Worm (Caenorhabditis elegans) whole organism, L4 larva: ENCODE results near the gene col-124.

Source experiments
- D1046.2 ChIP-seq: fragments of 200-800 bp; sonication (Bioruptor generic); IDR thresholded peaks from 2 replicates; pipeline ENCODE4 v1.3.6; 2022; ENCODE audit warnings: missing genetic modification characterization, missing compliant biosample characterization
- F44E2.7 ChIP-seq: fragments of 200-800 bp; sonication (Bioruptor generic); IDR thresholded peaks from 2 replicates; pipeline ENCODE4 v2.1.2; 2022; ENCODE audit warnings: missing genetic modification characterization, missing compliant biosample characterization
- R02D3.7 ChIP-seq: fragments of 150-350 bp; sonication (generic microtip); optimal IDR thresholded peaks from 3 replicates; lab custom pipeline; 2014; ENCODE audit warnings: missing biosample characterization, missing genetic modification characterization
- Y105C5A.15 ChIP-seq: fragments of 200-800 bp; sonication (Bioruptor generic); IDR thresholded peaks from 2 replicates; pipeline ENCODE4 v1.3.6; 2022; ENCODE audit warnings: missing genetic modification characterization, missing compliant biosample characterization
- ZK546.5 ChIP-seq, 2 experiments: sonication (generic microtip); optimal IDR thresholded peaks; 2 replicates each; lab custom pipeline; 2017; ENCODE audit warnings: missing biosample characterization in 2 of 2, missing genetic modification characterization in 2 of 2
- aha-1 ChIP-seq: fragments of 150-350 bp; peaks from one replicate; lab custom pipeline; 2014; ENCODE audit warnings: missing biosample characterization, missing genetic modification characterization
- attf-4 ChIP-seq: sonication (generic microtip); optimal IDR thresholded peaks from 3 replicates; lab custom pipeline; 2017; ENCODE audit warnings: missing biosample characterization, missing genetic modification characterization
- ceh-20 ChIP-seq: fragments of 200-800 bp; sonication (Bioruptor generic); IDR thresholded peaks from 2 replicates; pipeline ENCODE4 v1.3.6; 2022; ENCODE audit warnings: missing genetic modification reagents, missing genetic modification characterization, missing compliant biosample characterization
- ceh-28 ChIP-seq: fragments of 150-350 bp; optimal IDR thresholded peaks from 2 replicates; lab custom pipeline; 2014; ENCODE audit warnings: missing biosample characterization, missing genetic modification reagents, missing genetic modification characterization
- ceh-32 ChIP-seq: sonication (generic microtip); optimal IDR thresholded peaks from 2 replicates; lab custom pipeline; 2016; ENCODE audit warnings: mild to moderate bottlenecking, missing genetic modification characterization, missing compliant biosample characterization; ENCODE audit not compliant: poor library complexity
- ctbp-1 ChIP-seq: fragments of 200-800 bp; sonication (Bioruptor generic); IDR thresholded peaks from 2 replicates; pipeline ENCODE4 v1.3.6; 2022; ENCODE audit warnings: missing genetic modification reagents, missing genetic modification characterization, missing compliant biosample characterization
- daf-12 ChIP-seq: fragments of 150-350 bp; optimal IDR thresholded peaks from 2 replicates; lab custom pipeline; 2014; ENCODE audit warnings: missing biosample characterization, missing genetic modification reagents, missing genetic modification characterization
- daf-19 ChIP-seq: fragments of 200-800 bp; sonication (Bioruptor generic); conservative IDR thresholded peaks from 2 replicates; pipeline ENCODE4 v1.3.6; 2022; ENCODE audit warnings: missing genetic modification characterization, missing compliant biosample characterization
- daf-8 ChIP-seq: fragments of 200-800 bp; sonication (Bioruptor generic); IDR thresholded peaks from 2 replicates; pipeline ENCODE4 v1.3.6; 2022; ENCODE audit warnings: missing genetic modification characterization, missing compliant biosample characterization
- dmd-8 ChIP-seq: fragments of 200-800 bp; sonication (Bioruptor generic); IDR thresholded peaks from 2 replicates; pipeline ENCODE4 v1.3.6; 2022; ENCODE audit warnings: missing genetic modification characterization, missing compliant biosample characterization
- egl-43 ChIP-seq: fragments of 200-800 bp; sonication (Bioruptor generic); IDR thresholded peaks from 2 replicates; pipeline ENCODE4 v1.3.6; 2022; ENCODE audit warnings: missing genetic modification reagents, missing genetic modification characterization, missing compliant biosample characterization
- fos-1 ChIP-seq: fragments of 150-350 bp; optimal IDR thresholded peaks from 2 replicates; lab custom pipeline; 2014; ENCODE audit warnings: missing biosample characterization, missing genetic modification characterization
- gei-8 ChIP-seq: fragments of 200-800 bp; sonication (Bioruptor generic); optimal IDR thresholded peaks from 2 replicates; lab custom pipeline; 2018; ENCODE audit warnings: mild to moderate bottlenecking, missing genetic modification characterization, missing compliant biosample characterization
- hmg-1.1 ChIP-seq: fragments of 200-800 bp; sonication (Bioruptor generic); IDR thresholded peaks from 2 replicates; pipeline ENCODE4 v1.3.6; 2022; ENCODE audit warnings: missing genetic modification reagents, missing genetic modification characterization, missing compliant biosample characterization
- lim-7 ChIP-seq: fragments of 200-800 bp; sonication (Bioruptor generic); IDR thresholded peaks from 2 replicates; pipeline ENCODE4 v1.3.6; 2022; ENCODE audit warnings: missing genetic modification characterization, missing compliant biosample characterization
- lin-13 ChIP-seq: fragments of 150-350 bp; optimal IDR thresholded peaks from 2 replicates; lab custom pipeline; 2014; ENCODE audit warnings: missing biosample characterization, missing genetic modification reagents, missing genetic modification characterization
- lin-15B ChIP-seq: fragments of 150-350 bp; sonication (generic microtip); optimal IDR thresholded peaks from 3 replicates; lab custom pipeline; 2014; ENCODE audit warnings: missing biosample characterization, missing genetic modification characterization
- lin-29 ChIP-seq: fragments of 200-800 bp; sonication (Bioruptor generic); IDR thresholded peaks from 2 replicates; pipeline ENCODE4 v1.3.6; 2022; ENCODE audit warnings: missing genetic modification reagents, missing genetic modification characterization, missing compliant biosample characterization
- lin-38 ChIP-seq: fragments of 200-800 bp; sonication (Bioruptor generic); IDR thresholded peaks from 2 replicates; pipeline ENCODE4 v1.3.6; 2022; ENCODE audit warnings: missing genetic modification reagents, missing genetic modification characterization, missing compliant biosample characterization
- lin-39 ChIP-seq: fragments of 150-350 bp; optimal IDR thresholded peaks from 2 replicates; lab custom pipeline; 2014; ENCODE audit warnings: missing biosample characterization, missing genetic modification reagents, missing genetic modification characterization
- lsy-2 ChIP-seq, 2 experiments: fragments of 150-350 bp in 1 of 2; sonication (generic microtip) in 1 of 2; optimal IDR thresholded peaks; 2 replicates each; lab custom pipeline; 2014 to 2017; ENCODE audit warnings: missing biosample characterization in 2 of 2, missing genetic modification characterization in 2 of 2
- madf-5 ChIP-seq, 2 experiments: fragments of 200-800 bp; sonication (Bioruptor generic); IDR thresholded peaks; 2 replicates each; pipeline ENCODE4 v1.3.6; 2022; ENCODE audit warnings: missing compliant biosample characterization in 2 of 2, missing genetic modification characterization in 2 of 2
- mdl-1 ChIP-seq, 2 experiments: fragments of 150-350 bp in 1 of 2; sonication (generic microtip) in 1 of 2; optimal IDR thresholded peaks; 2 replicates each; lab custom pipeline; 2014 to 2017; ENCODE audit warnings: missing biosample characterization in 2 of 2, missing genetic modification characterization in 2 of 2
- mdt-29 ChIP-seq: fragments of 200-800 bp; sonication (Bioruptor generic); IDR thresholded peaks from 2 replicates; pipeline ENCODE4 v1.3.6; 2022; ENCODE audit warnings: missing genetic modification reagents, missing genetic modification characterization, missing compliant biosample characterization
- mep-1 ChIP-seq: fragments of 150-350 bp; sonication (generic microtip); optimal IDR thresholded peaks from 3 replicates; lab custom pipeline; 2014; ENCODE audit warnings: missing biosample characterization, missing genetic modification characterization
- mes-2 ChIP-seq: sonication (generic microtip); optimal IDR thresholded peaks from 2 replicates; lab custom pipeline; 2016; ENCODE audit warnings: missing genotype, mild to moderate bottlenecking, missing genetic modification characterization, missing compliant biosample characterization; ENCODE audit not compliant: poor library complexity, severe bottlenecking
- mxl-2 ChIP-seq: fragments of 200-800 bp; sonication (Bioruptor generic); conservative IDR thresholded peaks from 2 replicates; pipeline ENCODE4 v1.3.6; 2022; ENCODE audit warnings: missing genetic modification reagents, missing genetic modification characterization, missing compliant biosample characterization
- nhr-25 ChIP-seq: sonication (generic microtip); optimal IDR thresholded peaks from 2 replicates; lab custom pipeline; 2017; ENCODE audit warnings: missing genetic modification characterization, mild to moderate bottlenecking, missing compliant biosample characterization, antibody characterized with exemption, moderate library complexity, borderline replicate concordance; ENCODE audit not compliant: insufficient read depth
- nhr-28 ChIP-seq: fragments of 150-350 bp; optimal IDR thresholded peaks from 2 replicates; lab custom pipeline; 2014; ENCODE audit warnings: missing biosample characterization, missing genetic modification characterization
- nhr-6 ChIP-seq: fragments of 150-350 bp; optimal IDR thresholded peaks from 2 replicates; lab custom pipeline; 2014; ENCODE audit warnings: missing biosample characterization, missing genetic modification characterization
- php-3 ChIP-seq: fragments of 200-800 bp; sonication (Bioruptor generic); IDR thresholded peaks from 2 replicates; pipeline ENCODE4 v1.3.6; 2022; ENCODE audit warnings: missing genetic modification reagents, missing genetic modification characterization, missing compliant biosample characterization
- rbr-2 ChIP-seq: sonication (generic microtip); optimal IDR thresholded peaks from 2 replicates; lab custom pipeline; 2016; ENCODE audit warnings: missing genotype, missing genetic modification characterization, missing compliant biosample characterization
- sdz-12 ChIP-seq: fragments of 200-800 bp; sonication (Bioruptor generic); optimal IDR thresholded peaks from 2 replicates; lab custom pipeline; 2018; ENCODE audit warnings: mild to moderate bottlenecking, missing genetic modification characterization, missing compliant biosample characterization
- snpc-4 ChIP-seq: fragments of 150-350 bp; optimal IDR thresholded peaks from 2 replicates; lab custom pipeline; 2014; ENCODE audit warnings: missing biosample characterization, missing genetic modification characterization
- spr-1 ChIP-seq: sonication (generic microtip); optimal IDR thresholded peaks from 2 replicates; lab custom pipeline; 2016; ENCODE audit warnings: mild to moderate bottlenecking, missing genetic modification characterization, missing compliant biosample characterization
- spr-3 ChIP-seq: fragments of 200-800 bp; sonication (Bioruptor generic); optimal IDR thresholded peaks from 2 replicates; lab custom pipeline; 2018; ENCODE audit warnings: mild to moderate bottlenecking, missing genetic modification characterization, missing compliant biosample characterization
- tag-97 ChIP-seq: fragments of 200-800 bp; sonication (Bioruptor generic); IDR thresholded peaks from 2 replicates; pipeline ENCODE4 v1.3.6; 2022; ENCODE audit warnings: missing genetic modification characterization, missing compliant biosample characterization
- tra-1 ChIP-seq: fragments of 200-800 bp; sonication (Bioruptor generic); IDR thresholded peaks from 2 replicates; pipeline ENCODE4 v1.3.6; 2022; ENCODE audit warnings: missing genetic modification reagents, missing genetic modification characterization, missing compliant biosample characterization
- zfp-2 ChIP-seq: sonication (generic microtip); optimal IDR thresholded peaks from 2 replicates; lab custom pipeline; 2016; ENCODE audit warnings: mild to moderate bottlenecking, missing genetic modification characterization, missing compliant biosample characterization
- zip-11 ChIP-seq: fragments of 200-800 bp; sonication (Bioruptor generic); IDR thresholded peaks from 2 replicates; pipeline ENCODE4 v1.3.6; 2022; ENCODE audit warnings: missing genetic modification characterization, missing compliant biosample characterization

The col-124 gene

DNA sequence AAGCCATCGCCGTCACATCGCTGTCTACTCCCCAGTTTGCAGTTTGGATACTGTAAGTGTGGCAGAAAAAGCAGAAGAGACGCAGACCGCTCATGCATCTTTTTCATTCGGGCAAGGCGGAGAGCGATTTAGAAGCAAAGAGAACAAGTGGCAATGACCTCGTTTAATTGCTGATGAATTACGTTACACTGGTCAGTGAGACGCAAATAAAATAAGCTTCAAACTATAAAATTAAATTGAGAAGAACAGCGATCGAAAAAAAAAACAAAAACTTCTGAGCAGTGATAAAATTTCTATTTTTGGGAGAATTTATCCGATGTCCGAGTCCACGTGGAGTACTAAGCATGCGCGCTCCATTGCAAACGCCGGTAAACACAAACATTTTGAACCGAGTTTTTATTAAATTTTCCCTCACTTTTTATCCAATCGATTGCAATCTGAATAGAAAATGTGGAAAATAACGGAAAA lies 5.9 kb downstream of the col-124 start, which contains the start of gene C24F3.2 (continued):
- TF ChIP-seq rbr-2 (tag; lab: Kevin White, UChicago) (peak; percentile 52), daf-19 (no peak), R02D3.7 (tag; lab: Kevin White, UChicago) (no peak), spr-3 (GFP tag; lab: Kevin White, UChicago) (no peak), mes-2 (tag; lab: Kevin White, UChicago) (peak; percentile 57), nhr-6 (tag; lab: Kevin White, UChicago) (peak; percentile 7), nhr-25 (tag; lab: Kevin White, UChicago) (peak; percentile 58), nhr-28 (peak; percentile 57), lin-39 (tag; lab: Kevin White, UChicago) (no peak), php-3 (GFP tag; lab: Robert Waterston, UW) (0 out of 2 replicates have a peak, but pooled peaks have one; percentile 20)

DNA sequence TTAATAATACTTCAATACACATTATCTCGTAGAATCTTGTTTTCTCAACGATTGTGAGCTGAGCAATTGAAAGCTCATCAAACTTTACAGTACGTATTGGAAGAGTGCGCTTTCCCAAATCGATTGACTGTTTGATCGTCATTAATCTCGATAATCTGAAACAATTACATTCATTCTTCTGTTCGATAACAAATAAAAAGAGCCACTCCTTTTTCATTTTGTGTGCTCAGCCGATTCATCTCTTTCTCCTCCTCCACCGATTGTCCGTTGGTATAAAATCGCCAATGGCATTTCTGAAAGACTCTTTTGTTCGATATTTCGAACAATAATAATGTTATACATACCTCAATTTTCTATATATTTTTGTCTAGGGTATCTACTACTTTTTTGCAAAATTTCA lies 7.5 kb downstream of the col-124 start, which contains the start of gene nas-12:
TSS of gene nas-12 (plus strand) at position 301 of the 400 bp plus-strand sequence.
- TF ChIP-seq lin-38 (GFP tag; lab: Robert Waterston, UW): no peak
- no peak for TF ChIP-seq lin-13 (GFP tag; lab: Kevin White, UChicago)
- no peak for TF ChIP-seq mdl-1 (tag; optimal IDR thresholded peaks at IDR 0.05; lab: Kevin White, UChicago)
- no peak for TF ChIP-seq nhr-28
- TF ChIP-seq zfp-2 (tag; lab: Kevin White, UChicago): no peak
- TF ChIP-seq nhr-25 (tag; lab: Kevin White, UChicago): no peak
- TF ChIP-seq gei-8 (GFP tag; lab: Kevin White, UChicago): no peak
- TF ChIP-seq spr-1 (tag; lab: Kevin White, UChicago): no peak
- no peak for TF ChIP-seq F44E2.7 (GFP tag; lab: Robert Waterston, UW)
- no peak for TF ChIP-seq madf-5 (GFP tag; IDR thresholded peaks at IDR 0.05; lab: Robert Waterston, UW)
- no peak for TF ChIP-seq lin-15B
- TF ChIP-seq lin-29: no peak
- no peak for TF ChIP-seq sdz-12
- no peak for TF ChIP-seq ZK546.5 (tag; optimal IDR thresholded peaks at IDR 0.05; lab: Kevin White, UChicago)
- TF ChIP-seq mdt-29: no peak
- no peak for TF ChIP-seq egl-43 (GFP tag; lab: Robert Waterston, UW)
- TF ChIP-seq, all 104 proteins: peak for 0

DNA sequence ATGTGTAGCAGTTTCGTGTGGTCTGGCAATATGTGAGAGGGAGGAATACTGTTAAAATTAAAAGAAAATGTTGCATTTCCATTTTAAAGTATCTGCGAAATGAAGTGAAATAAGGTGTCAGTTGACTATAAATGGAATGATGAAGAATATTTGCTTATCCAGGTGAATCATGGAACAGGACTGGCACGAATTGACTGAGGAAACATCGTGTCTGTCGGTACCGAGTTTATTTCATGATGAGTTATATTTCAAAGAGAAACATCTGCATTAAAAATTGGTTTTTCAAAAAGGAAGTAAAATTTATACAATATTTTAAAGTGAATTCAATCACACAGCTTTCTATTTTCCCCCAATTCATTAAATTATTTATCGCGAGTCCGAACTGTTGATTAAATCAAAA lies 11.3 kb downstream of the col-124 start, which contains the start of gene F01G10.6:
TSS of gene F01G10.6 (minus strand) at position 101 of the 400 bp plus-strand sequence.
- TF ChIP-seq ceh-28 (no peak), snpc-4 (tag; lab: Kevin White, UChicago) (no peak), mes-2 (tag; lab: Kevin White, UChicago) (no peak), ceh-32 (tag; lab: Kevin White, UChicago) (no peak), mep-1 (tag; lab: Kevin White, UChicago) (no peak), attf-4 (tag; lab: Kevin White, UChicago) (no peak), mxl-2 (GFP tag; lab: Robert Waterston, UW) (no peak), D1046.2 (no peak), gei-8 (GFP tag; lab: Kevin White, UChicago) (no peak)

DNA sequence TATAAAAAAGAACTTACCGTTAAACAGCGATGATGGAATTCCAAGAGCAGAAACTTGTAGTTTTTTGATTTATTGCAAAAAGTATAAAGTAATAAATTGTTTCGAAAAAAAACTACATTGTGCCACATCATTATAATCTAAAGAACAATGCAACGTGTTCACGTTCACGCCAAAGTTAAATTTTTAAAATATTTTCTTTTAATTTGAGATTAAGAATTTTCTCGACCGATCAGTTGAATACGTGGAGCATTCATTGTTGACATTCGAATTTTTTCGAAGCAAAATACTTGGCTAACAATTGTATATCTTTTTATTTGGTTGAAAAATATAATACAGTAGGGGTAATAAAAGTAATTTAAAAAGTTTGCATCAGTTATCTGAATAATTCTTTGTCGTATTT lies 14.7 kb downstream of the col-124 start, which contains the start of gene F01G10.5:
TSS of gene F01G10.5 (minus strand) at position 101 of the 400 bp plus-strand sequence.
- no peak for TF ChIP-seq dmd-8
- TF ChIP-seq hmg-1.1 (GFP tag; lab: Robert Waterston, UW): no peak
- no peak for TF ChIP-seq ctbp-1 (GFP tag; lab: Robert Waterston, UW)
- no peak for TF ChIP-seq daf-12
- no peak for TF ChIP-seq ceh-20 (GFP tag; lab: Robert Waterston, UW)
- no peak for TF ChIP-seq snpc-4 (tag; lab: Kevin White, UChicago)
- no peak for TF ChIP-seq mep-1 (tag; lab: Kevin White, UChicago)
- TF ChIP-seq tra-1 (GFP tag; lab: Robert Waterston, UW): no peak
- TF ChIP-seq daf-8: no peak
- no peak for TF ChIP-seq lim-7
- no peak for TF ChIP-seq zip-11 (GFP tag; lab: Robert Waterston, UW)
- no peak for TF ChIP-seq tag-97 (GFP tag; lab: Robert Waterston, UW)
- no peak for TF ChIP-seq aha-1 (tag; lab: Kevin White, UChicago)
- TF ChIP-seq D1046.2: no peak
- no peak for TF ChIP-seq Y105C5A.15
- no peak for TF ChIP-seq lsy-2 (tag; optimal IDR thresholded peaks at IDR 0.05; lab: Kevin White, UChicago)
- TF ChIP-seq fos-1 (tag; lab: Kevin White, UChicago): no peak
